Worm (Caenorhabditis elegans): ENCODE results near the gene irld-24.

DNA sequence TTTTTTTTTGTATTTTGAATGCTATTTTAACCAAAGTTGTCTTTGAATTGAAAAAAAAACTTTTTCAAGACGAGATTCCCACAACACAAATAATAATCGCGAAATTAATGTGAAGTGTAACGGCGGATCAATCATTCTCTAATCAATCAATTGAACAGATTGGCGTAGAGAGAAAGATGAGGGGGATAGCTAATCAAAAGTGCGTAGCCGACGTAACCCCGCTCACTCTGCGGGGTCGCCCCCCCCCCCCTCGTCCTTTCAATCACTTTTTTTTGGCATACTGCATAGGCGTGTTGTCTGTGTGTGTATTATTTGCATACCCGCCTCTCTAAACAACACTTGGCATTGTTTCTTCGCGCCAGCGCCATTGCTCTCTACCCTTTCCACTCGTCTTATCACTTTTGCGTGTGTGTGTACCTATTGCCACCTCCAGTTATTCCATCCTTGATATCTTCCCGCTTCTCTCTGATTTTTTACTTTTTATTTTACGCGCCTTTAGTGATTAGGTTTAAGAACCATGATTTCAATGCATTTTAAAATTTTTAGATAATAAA is 38.1 kb downstream of the irld-24 start:
- TF ChIP-seq dao-5 (tag; optimal IDR thresholded peaks at IDR 0.05): no peak
- no peak for TF ChIP-seq W03F9.2 (tag; optimal IDR thresholded peaks at IDR 0.05)

Measured in whole organism, L4/young adult.